Worm (Caenorhabditis elegans): ENCODE results near the gene ttb-1.

DNA sequence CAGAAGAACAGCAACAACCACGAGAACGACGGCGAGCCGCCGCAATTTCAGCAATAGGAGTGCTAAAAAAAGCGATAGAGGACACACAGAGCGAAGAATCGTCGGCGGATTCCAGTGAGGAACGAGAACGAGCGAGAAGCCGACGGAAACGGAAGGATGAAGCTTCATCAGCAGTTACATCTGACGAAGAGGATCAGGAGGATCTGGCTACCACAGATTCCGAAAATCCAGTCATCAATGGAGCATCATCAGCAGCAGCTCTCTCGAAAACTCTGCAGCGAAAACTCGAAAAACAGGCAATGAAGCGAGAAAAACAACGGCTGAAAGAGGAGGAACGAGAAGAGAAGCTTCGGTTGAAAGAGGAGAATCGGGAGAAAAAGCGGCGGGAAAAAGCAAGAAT is 32.8 kb downstream of the ttb-1 start:
- TF ChIP-seq drap-1 (GFP tag; optimal IDR thresholded peaks at IDR 0.05), result no peak
- no peak for TF ChIP-seq nhr-237 (tag; optimal IDR thresholded peaks at IDR 0.05)
- TF ChIP-seq ztf-11 (tag; optimal IDR thresholded peaks at IDR 0.05), result no peak
- no peak for TF ChIP-seq hlh-1 (tag; optimal IDR thresholded peaks at IDR 0.05)
- no peak for TF ChIP-seq nhr-28 (tag; optimal IDR thresholded peaks at IDR 0.05)
- no peak for TF ChIP-seq sptf-1 (tag; optimal IDR thresholded peaks at IDR 0.05)

Data from whole organism, mixed stage, embryonic.